Worm (Caenorhabditis elegans): ENCODE data around the gene bus-17.

- TF ChIP-seq nhr-12 (tag; optimal IDR thresholded peaks at IDR 0.05): no peak
- TF ChIP-seq blmp-1 (tag; optimal IDR thresholded peaks at IDR 0.05): no peak
- no peak for TF ChIP-seq mab-5 (tag; optimal IDR thresholded peaks at IDR 0.05)
- no peak for TF ChIP-seq bed-3 (GFP tag; optimal IDR thresholded peaks at IDR 0.05)
- no peak for TF ChIP-seq ztf-11 (tag; optimal IDR thresholded peaks at IDR 0.05)
- TF ChIP-seq nhr-2 (tag; optimal IDR thresholded peaks at IDR 0.05): no peak
- TF ChIP-seq lin-13 (tag; optimal IDR thresholded peaks at IDR 0.05): no peak
These were observed 44.8 kb downstream of the bus-17 start, which contains the start of gene ZK662.5 for ce11 chrX:15721346-15721745.

Data from whole organism, mixed stage, embryonic.